Fruit fly (Drosophila melanogaster) whole organism, prepupa: ENCODE results near the gene CG10969.

ENCODE experiments used
- CG10669 ChIP-seq: fragments of 200-800 bp; sonication (Bioruptor generic); optimal IDR thresholded peaks from 3 replicates; lab custom pipeline; 2018; ENCODE audit warnings: missing biosample characterization, mild to moderate bottlenecking, missing genetic modification characterization, moderate library complexity
- CG11294 ChIP-seq: fragments of 200-800 bp; sonication (Bioruptor generic); IDR thresholded peaks from 2 replicates; pipeline ENCODE4 v1.3.6; 2022; ENCODE audit warnings: missing biosample characterization, missing genetic modification characterization
- CG11762 ChIP-seq: fragments of 200-800 bp; sonication (Bioruptor generic); optimal IDR thresholded peaks from 3 replicates; lab custom pipeline; 2016; ENCODE audit warnings: missing biosample characterization, missing genetic modification characterization; ENCODE audit not compliant: insufficient read depth
- CG11902 ChIP-seq: fragments of 200-800 bp; sonication (Bioruptor generic); optimal IDR thresholded peaks from 3 replicates; lab custom pipeline; 2016; ENCODE audit warnings: missing biosample characterization, missing genetic modification characterization
- CG15336 ChIP-seq: fragments of 200-800 bp; sonication (Bioruptor generic); IDR thresholded peaks from 2 replicates; pipeline ENCODE4 v1.3.6; 2022; ENCODE audit warnings: missing biosample characterization, missing genetic modification characterization
- CG1621 ChIP-seq: fragments of 200-800 bp; sonication (Bioruptor generic); optimal IDR thresholded peaks from 3 replicates; lab custom pipeline; 2018; ENCODE audit warnings: missing biosample characterization, mild to moderate bottlenecking, missing genetic modification characterization
- CG16779 ChIP-seq: fragments of 200-800 bp; sonication (Bioruptor generic); optimal IDR thresholded peaks from 3 replicates; lab custom pipeline; 2017; ENCODE audit warnings: missing biosample characterization, mild to moderate bottlenecking, missing genetic modification characterization
- CG3032 ChIP-seq: fragments of 200-800 bp; optimal IDR thresholded peaks from 2 replicates; lab custom pipeline; 2019; ENCODE audit warnings: missing biosample characterization, mild to moderate bottlenecking, missing genetic modification characterization, moderate library complexity
- CG32006 ChIP-seq: fragments of 200-800 bp; sonication (Bioruptor generic); optimal IDR thresholded peaks from 3 replicates; lab custom pipeline; 2017; ENCODE audit warnings: missing biosample characterization, mild to moderate bottlenecking, missing genetic modification characterization
- CG34406 ChIP-seq: fragments of 200-800 bp; sonication (Bioruptor generic); optimal IDR thresholded peaks from 3 replicates; lab custom pipeline; 2016; ENCODE audit warnings: missing biosample characterization, missing genetic modification characterization
- CG3919 ChIP-seq: fragments of 200-800 bp; sonication (Bioruptor generic); optimal IDR thresholded peaks from 3 replicates; lab custom pipeline; 2016; ENCODE audit warnings: missing biosample characterization, missing genetic modification characterization
- CG4318 ChIP-seq: fragments of 200-800 bp; sonication (Bioruptor generic); optimal IDR thresholded peaks from 3 replicates; lab custom pipeline; 2017; ENCODE audit warnings: missing biosample characterization, mild to moderate bottlenecking, missing genetic modification characterization
- CG6163 ChIP-seq: fragments of 200-800 bp; sonication (Bioruptor generic); IDR thresholded peaks from 3 replicates; pipeline ENCODE4 v1.3.6; 2022; ENCODE audit warnings: missing biosample characterization, missing genetic modification characterization
- CG6276 ChIP-seq: fragments of 200-800 bp; sonication (Bioruptor generic); optimal IDR thresholded peaks from 2 replicates; lab custom pipeline; 2017; ENCODE audit warnings: missing biosample characterization, mild to moderate bottlenecking, missing genetic modification characterization
- CG6854 ChIP-seq: fragments of 200-800 bp; sonication (Bioruptor generic); optimal IDR thresholded peaks from 2 replicates; lab custom pipeline; 2017; ENCODE audit warnings: missing biosample characterization, mild to moderate bottlenecking, missing genetic modification characterization
- CG7368 ChIP-seq: fragments of 200-800 bp; sonication (Bioruptor generic); optimal IDR thresholded peaks from 3 replicates; lab custom pipeline; 2016; ENCODE audit warnings: missing biosample characterization, missing genetic modification characterization
- CG8119 ChIP-seq: fragments of 200-800 bp; sonication (Bioruptor generic); IDR thresholded peaks from 3 replicates; pipeline ENCODE4 v1.3.6; 2022; ENCODE audit warnings: missing biosample characterization, missing genetic modification characterization
- CG8319 ChIP-seq: fragments of 200-800 bp; sonication (Bioruptor generic); optimal IDR thresholded peaks from 3 replicates; lab custom pipeline; 2016; ENCODE audit warnings: missing biosample characterization, missing genetic modification characterization
- CG8632 ChIP-seq: fragments of 200-800 bp; sonication (Bioruptor generic); optimal IDR thresholded peaks from 3 replicates; lab custom pipeline; 2016; ENCODE audit warnings: missing biosample characterization, missing genetic modification characterization
- Eip75B ChIP-seq: fragments of 200-800 bp; sonication (Bioruptor generic); optimal IDR thresholded peaks from 3 replicates; lab custom pipeline; 2016; ENCODE audit warnings: missing biosample characterization, missing genetic modification characterization
- Eip93F ChIP-seq: fragments of 200-800 bp; sonication (Bioruptor generic); optimal IDR thresholded peaks from 2 replicates; lab custom pipeline; 2016; ENCODE audit warnings: missing biosample characterization, mild to moderate bottlenecking, missing genetic modification characterization
- Ets21C ChIP-seq: fragments of 200-800 bp; sonication (Bioruptor generic); optimal IDR thresholded peaks from 3 replicates; lab custom pipeline; 2016; ENCODE audit warnings: missing biosample characterization, missing genetic modification characterization
- Hr38 ChIP-seq: sonication (Bioruptor generic); optimal IDR thresholded peaks from 2 replicates; lab custom pipeline; 2016; ENCODE audit warnings: missing biosample characterization, missing genetic modification characterization
- Hr39 ChIP-seq: fragments of 200-800 bp; sonication (Bioruptor generic); optimal IDR thresholded peaks from 2 replicates; lab custom pipeline; 2016; ENCODE audit warnings: missing biosample characterization, missing genetic modification characterization
- Hr4 ChIP-seq: fragments of 200-800 bp; sonication (Bioruptor generic); optimal IDR thresholded peaks from 3 replicates; lab custom pipeline; 2016; ENCODE audit warnings: missing biosample characterization, missing genetic modification characterization
- Lpt ChIP-seq: fragments of 200-800 bp; sonication (Bioruptor generic); optimal IDR thresholded peaks from 3 replicates; lab custom pipeline; 2016; ENCODE audit warnings: missing biosample characterization, missing genetic modification characterization
- Met ChIP-seq: fragments of 200-800 bp; sonication (Bioruptor generic); optimal IDR thresholded peaks from 3 replicates; lab custom pipeline; 2016; ENCODE audit warnings: missing biosample characterization, missing genetic modification characterization
- OdsH ChIP-seq: fragments of 200-800 bp; sonication (Bioruptor generic); optimal IDR thresholded peaks from 3 replicates; lab custom pipeline; 2016; ENCODE audit warnings: missing biosample characterization, missing genetic modification characterization
- Smox ChIP-seq: fragments of 200-800 bp; sonication (Bioruptor generic); optimal IDR thresholded peaks from 3 replicates; lab custom pipeline; 2016; ENCODE audit warnings: missing biosample characterization, missing genetic modification characterization
- Sox14 ChIP-seq: fragments of 200-800 bp; sonication (Bioruptor generic); optimal IDR thresholded peaks from 3 replicates; lab custom pipeline; 2016; ENCODE audit warnings: missing biosample characterization, missing genetic modification characterization
- Sox15 ChIP-seq: fragments of 200-800 bp; sonication (Bioruptor generic); optimal IDR thresholded peaks from 3 replicates; lab custom pipeline; 2016; ENCODE audit warnings: missing biosample characterization, missing genetic modification characterization
- achi ChIP-seq: fragments of 200-800 bp; sonication (Bioruptor generic); optimal IDR thresholded peaks from 3 replicates; lab custom pipeline; 2016; ENCODE audit warnings: missing biosample characterization, missing genetic modification characterization
- acj6 ChIP-seq: fragments of 200-800 bp; sonication (Bioruptor generic); optimal IDR thresholded peaks from 3 replicates; lab custom pipeline; 2016; ENCODE audit warnings: missing biosample characterization, missing genetic modification characterization
- cyc ChIP-seq: fragments of 200-800 bp; sonication (Bioruptor generic); optimal IDR thresholded peaks from 3 replicates; lab custom pipeline; 2016; ENCODE audit warnings: missing biosample characterization, missing genetic modification characterization
- dac ChIP-seq: fragments of 200-800 bp; sonication (Bioruptor generic); optimal IDR thresholded peaks from 2 replicates; lab custom pipeline; 2017; ENCODE audit warnings: missing biosample characterization, mild to moderate bottlenecking, missing genetic modification characterization
- dsx ChIP-seq: fragments of 200-800 bp; optimal IDR thresholded peaks from 3 replicates; lab custom pipeline; 2019; ENCODE audit warnings: missing biosample characterization, mild to moderate bottlenecking, missing genetic modification characterization, moderate library complexity; ENCODE audit not compliant: poor library complexity, severe bottlenecking
- eg ChIP-seq: fragments of 200-800 bp; sonication (Bioruptor generic); IDR thresholded peaks from 3 replicates; pipeline ENCODE4 v1.3.6; 2022; ENCODE audit warnings: missing biosample characterization, missing genetic modification characterization
- esn ChIP-seq: fragments of 200-800 bp; sonication (Bioruptor generic); optimal IDR thresholded peaks from 2 replicates; lab custom pipeline; 2016; ENCODE audit warnings: missing biosample characterization, mild to moderate bottlenecking, missing genetic modification characterization, moderate library complexity
- fd59A ChIP-seq: fragments of 200-800 bp; sonication (Bioruptor generic); optimal IDR thresholded peaks from 2 replicates; lab custom pipeline; 2017; ENCODE audit warnings: missing biosample characterization, mild to moderate bottlenecking, missing genetic modification characterization, missing genetic modification reagents
- fkh ChIP-seq: fragments of 200-800 bp; sonication (Bioruptor generic); optimal IDR thresholded peaks from 3 replicates; lab custom pipeline; 2017; ENCODE audit warnings: missing biosample characterization, mild to moderate bottlenecking, missing genetic modification characterization, moderate library complexity
- lz ChIP-seq: fragments of 200-800 bp; sonication (Bioruptor generic); optimal IDR thresholded peaks from 3 replicates; lab custom pipeline; 2016; ENCODE audit warnings: missing biosample characterization, missing genetic modification characterization
- salr ChIP-seq, 2 experiments: fragments of 200-800 bp; sonication (Bioruptor generic); optimal IDR thresholded peaks; 3 replicates each; lab custom pipeline; 2016 to 2018; ENCODE audit warnings: missing biosample characterization in 2 of 2, missing genetic modification characterization in 2 of 2, mild to moderate bottlenecking in 1 of 2
- spab ChIP-seq: fragments of 200-800 bp; sonication (Bioruptor generic); optimal IDR thresholded peaks from 2 replicates; lab custom pipeline; 2017; ENCODE audit warnings: missing biosample characterization, mild to moderate bottlenecking, missing genetic modification characterization, missing genetic modification reagents
- ss ChIP-seq, 2 experiments: fragments of 200-800 bp; sonication (Bioruptor generic); optimal IDR thresholded peaks; 2 replicates in 1 of 2; 3 replicates in 1 of 2; lab custom pipeline; 2017 to 2018; ENCODE audit warnings: mild to moderate bottlenecking in 2 of 2, missing biosample characterization in 2 of 2, missing genetic modification characterization in 2 of 2, moderate library complexity in 1 of 2
- svp ChIP-seq: fragments of 200-800 bp; sonication (Bioruptor generic); peaks from one replicate; lab custom pipeline; 2016; ENCODE audit warnings: missing biosample characterization, missing genetic modification characterization
- topi ChIP-seq: fragments of 200-800 bp; sonication (Bioruptor generic); optimal IDR thresholded peaks from 3 replicates; lab custom pipeline; 2016; ENCODE audit warnings: missing biosample characterization, missing genetic modification characterization
- vri ChIP-seq: fragments of 200-800 bp; sonication (Bioruptor generic); optimal IDR thresholded peaks from 3 replicates; lab custom pipeline; 2016; ENCODE audit warnings: missing biosample characterization, mild to moderate bottlenecking, missing genetic modification characterization

Gene CG10969

DNA sequence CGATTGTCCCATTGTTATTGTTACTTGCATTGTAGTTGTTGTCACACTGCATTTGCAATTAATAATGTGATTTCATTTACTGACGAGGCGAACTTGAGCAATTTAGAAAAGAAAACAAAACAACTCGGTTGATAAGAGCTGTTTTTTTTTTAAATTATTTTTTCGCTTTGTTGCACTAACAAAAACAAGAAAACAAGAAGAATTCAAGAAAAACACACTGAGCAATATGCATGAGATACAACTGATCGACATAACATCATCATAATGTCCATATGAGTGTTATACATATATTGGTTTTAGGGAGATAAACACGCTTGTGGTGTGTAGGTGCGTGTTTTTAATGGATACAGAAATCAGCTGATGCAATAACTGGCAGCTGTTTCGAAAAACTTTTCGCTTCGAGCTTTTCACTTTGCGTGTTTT lies 21.6 kb upstream of the CG10969 start (continued):
- TF ChIP-seq CG3032 (tag; lab: Kevin White, UChicago) (no peak), topi (GFP tag; lab: Kevin White, UChicago) (no peak), CG8319 (GFP tag; lab: Kevin White, UChicago) (no peak), CG8632 (GFP tag; lab: Kevin White, UChicago) (no peak), fd59A (GFP tag; lab: Kevin White, UChicago) (no peak), Sox14 (GFP tag; lab: Kevin White, UChicago) (peak; percentile 63), OdsH (GFP tag; lab: Kevin White, UChicago) (peak; percentile 52), CG10669 (no peak), Hr4 (GFP tag; lab: Kevin White, UChicago) (peak; percentile 78), Lpt (GFP tag; lab: Kevin White, UChicago) (peak; percentile 78), salr (GFP tag; optimal IDR thresholded peaks at IDR 0.05; lab: Kevin White, UChicago) (peak in 1 of 2 experiments; percentile 35), Hr38 (GFP tag; lab: Kevin White, UChicago) (no peak), spab (no peak), cyc (GFP tag; lab: Kevin White, UChicago) (no peak), CG7368 (no peak), CG11294 (peak; percentile 50; the same call in 1 of the 2 replicates), CG6276 (GFP tag; lab: Kevin White, UChicago) (peak; percentile 95), esn (no peak), fkh (GFP tag; lab: Kevin White, UChicago) (peak; percentile 52), CG11762 (GFP tag; lab: Kevin White, UChicago) (peak; percentile 49), Eip93F (peak; percentile 24), Ets21C (no peak), dsx (no peak), CG15336 (peak; percentile 84), CG32006 (peak; percentile 84)

- no peak for TF ChIP-seq Ets21C
- no peak for TF ChIP-seq ss (GFP tag; optimal IDR thresholded peaks at IDR 0.05; lab: Kevin White, UChicago)
- TF ChIP-seq Smox: no peak
- no peak for TF ChIP-seq Eip93F
- TF ChIP-seq CG11762 (GFP tag; lab: Kevin White, UChicago): no peak
- no peak for TF ChIP-seq CG3919 (GFP tag; lab: Kevin White, UChicago)
- no peak for TF ChIP-seq CG8632 (GFP tag; lab: Kevin White, UChicago)
- TF ChIP-seq spab: no peak
- no peak for TF ChIP-seq acj6 (GFP tag; lab: Kevin White, UChicago)
- TF ChIP-seq Hr38 (GFP tag; lab: Kevin White, UChicago): no peak
- TF ChIP-seq CG11902 (GFP tag; lab: Kevin White, UChicago): no peak
- peak; percentile 19 for TF ChIP-seq CG32006
- no peak for TF ChIP-seq vri (GFP tag; lab: Kevin White, UChicago)
- no peak for TF ChIP-seq OdsH (GFP tag; lab: Kevin White, UChicago)
- TF ChIP-seq CG4318: no peak
- TF ChIP-seq lz (GFP tag; lab: Kevin White, UChicago): no peak
- TF ChIP-seq Met (GFP tag; lab: Kevin White, UChicago): no peak
- no peak for TF ChIP-seq CG6854 (GFP tag; lab: Kevin White, UChicago)
- no peak for TF ChIP-seq CG10669
- TF ChIP-seq Eip75B (GFP tag; lab: Kevin White, UChicago): no peak
- TF ChIP-seq fd59A (GFP tag; lab: Kevin White, UChicago): no peak
- TF ChIP-seq CG8119 (GFP tag; lab: Robert Waterston, UW): peak; percentile 40; the same call in 1 of the 3 replicates
- no peak for TF ChIP-seq cyc (GFP tag; lab: Kevin White, UChicago)
- TF ChIP-seq Hr4 (GFP tag; lab: Kevin White, UChicago): no peak
- TF ChIP-seq esn: no peak
- TF ChIP-seq CG16779 (tag; lab: Kevin White, UChicago): no peak
- no peak for TF ChIP-seq CG7368
- no peak for TF ChIP-seq Hr39 (GFP tag; lab: Kevin White, UChicago)
- no peak for TF ChIP-seq dac (GFP tag; lab: Kevin White, UChicago)
- no peak for TF ChIP-seq topi (GFP tag; lab: Kevin White, UChicago)
- TF ChIP-seq achi: no peak
- TF ChIP-seq CG3032 (tag; lab: Kevin White, UChicago): no peak
- no peak for TF ChIP-seq CG1621
- TF ChIP-seq fkh (GFP tag; lab: Kevin White, UChicago): no peak
- TF ChIP-seq CG11294: no peak
- TF ChIP-seq CG6163 (GFP tag; lab: Robert Waterston, UW): no peak
- TF ChIP-seq eg (GFP tag; lab: Robert Waterston, UW): peak; percentile 44; the same call in 1 of the 3 replicates
- peak; percentile 7 for TF ChIP-seq svp (GFP tag; lab: Kevin White, UChicago)
- TF ChIP-seq CG15336: peak; percentile 30; the same call in 1 of the 2 replicates
- no peak for TF ChIP-seq Sox15 (GFP tag; lab: Kevin White, UChicago)
- no peak for TF ChIP-seq CG8319 (GFP tag; lab: Kevin White, UChicago)
- no peak for TF ChIP-seq CG34406 (GFP tag; lab: Kevin White, UChicago)
Observed at dm6 chr3L:12800167-12800566, 19.3 kb upstream of the CG10969 start.
